Worm (Caenorhabditis elegans): Measurements from ENCODE around the gene F29G6.1.

F29G6.1 gene

ce11 chrX:11465215-11465614, 36.9 kb upstream of the F29G6.1 start, which contains the start of gene lin-14 (continued):
- TF ChIP-seq F26F4.8 (GFP tag; conservative IDR thresholded peaks at IDR 0.05) = no peak
- no peak for TF ChIP-seq jun-1 (tag; optimal IDR thresholded peaks at IDR 0.05)

- peak; percentile 72 for TF ChIP-seq php-3 (GFP tag; IDR thresholded peaks at IDR 0.05)
- TF ChIP-seq mes-2 (tag; optimal IDR thresholded peaks at IDR 0.05; ENCODE audit: poor library complexity, severe bottlenecking) = peak; percentile 11
- no peak for TF ChIP-seq egl-43 (GFP tag; IDR thresholded peaks at IDR 0.05)
- peak; percentile 22 for TF ChIP-seq dve-1 (tag; optimal IDR thresholded peaks at IDR 0.05; ENCODE audit: insufficient read depth)
- TF ChIP-seq dmd-6 (GFP tag; IDR thresholded peaks at IDR 0.05) = peak; percentile 61
- TF ChIP-seq nhr-28 (tag; optimal IDR thresholded peaks at IDR 0.05) = peak; percentile 53
- TF ChIP-seq hif-1 (tag; optimal IDR thresholded peaks at IDR 0.05) = no peak
- TF ChIP-seq daf-16 (GFP tag; optimal IDR thresholded peaks at IDR 0.05) = no peak
- TF ChIP-seq daf-16 (tag; optimal IDR thresholded peaks at IDR 0.05) = no peak
- TF ChIP-seq pqm-1 (tag; optimal IDR thresholded peaks at IDR 0.05) = peak; percentile 41
- TF ChIP-seq pha-4 (GFP tag; IDR thresholded peaks at IDR 0.05) = no peak
- peak; percentile 56 for TF ChIP-seq pha-4 (tag; optimal IDR thresholded peaks at IDR 0.05)
Observed at ce11 chrX:11466444-11467319, 35.4 kb upstream of the F29G6.1 start.

ce11 chrX:11467320-11467732, 34.7 kb upstream of the F29G6.1 start:
- TF ChIP-seq dve-1 (tag; optimal IDR thresholded peaks at IDR 0.05; ENCODE audit: insufficient read depth) = peak; percentile 7
- TF ChIP-seq cey-2 (tag; optimal IDR thresholded peaks at IDR 0.05; ENCODE audit: borderline replicate concordance, insufficient read depth) = no peak
- no peak for TF ChIP-seq nhr-76 (tag; optimal IDR thresholded peaks at IDR 0.05)
- TF ChIP-seq mes-2 (tag; optimal IDR thresholded peaks at IDR 0.05; ENCODE audit: poor library complexity, severe bottlenecking) = peak; percentile 55
- peak; percentile 9 for TF ChIP-seq nhr-6 (tag; optimal IDR thresholded peaks at IDR 0.05)
- peak; percentile 89 for TF ChIP-seq mep-1 (tag; optimal IDR thresholded peaks at IDR 0.05)
- peak; percentile 67 for TF ChIP-seq set-16 (GFP tag; IDR thresholded peaks at IDR 0.05)
- 0 out of 2 replicates have a peak, but pooled peaks have one; percentile 19 for TF ChIP-seq lin-38 (GFP tag; IDR thresholded peaks at IDR 0.05)
- TF ChIP-seq nhr-25 (tag; optimal IDR thresholded peaks at IDR 0.05; ENCODE audit: borderline replicate concordance, insufficient read depth) = no peak
- TF ChIP-seq F26F4.8 (GFP tag; conservative IDR thresholded peaks at IDR 0.05) = no peak
- TF ChIP-seq R02D3.7 (tag; optimal IDR thresholded peaks at IDR 0.05) = no peak
- TF ChIP-seq hmg-1.1 (GFP tag; IDR thresholded peaks at IDR 0.05) = peak; percentile 82
- TF ChIP-seq dmd-6 (GFP tag; IDR thresholded peaks at IDR 0.05) = no peak
- TF ChIP-seq fkh-10 (GFP tag; optimal IDR thresholded peaks at IDR 0.05) = peak; percentile 90
- no peak for TF ChIP-seq ceh-82 (tag; optimal IDR thresholded peaks at IDR 0.05)
- no peak for TF ChIP-seq Y5F2A.4 (GFP tag; optimal IDR thresholded peaks at IDR 0.05)
- TF ChIP-seq mxl-3 (GFP tag; optimal IDR thresholded peaks at IDR 0.05) = peak; percentile 65
- peak; percentile 90 for TF ChIP-seq hlh-30 (tag; optimal IDR thresholded peaks at IDR 0.05; ENCODE audit: insufficient read depth)
- peak; percentile 95 for TF ChIP-seq aha-1 (tag)
- no peak for TF ChIP-seq ces-1 (GFP tag; optimal IDR thresholded peaks at IDR 0.05)
- TF ChIP-seq pha-4 (GFP tag; IDR thresholded peaks at IDR 0.05) = peak; percentile 44; the same call in 1 of the 2 replicates
- TF ChIP-seq pha-4 (tag; optimal IDR thresholded peaks at IDR 0.05) = no peak
- TF ChIP-seq ZK337.2 (GFP tag; IDR thresholded peaks at IDR 0.05) = 0 out of 2 replicates have a peak, but pooled peaks have one; percentile 5
- peak; percentile 34; the same call in 1 of the 2 replicates for TF ChIP-seq egl-43 (GFP tag; IDR thresholded peaks at IDR 0.05)
- peak in 1 of 2 experiments; percentile 15 for TF ChIP-seq daf-16 (GFP tag; optimal IDR thresholded peaks at IDR 0.05)
- TF ChIP-seq daf-16 (tag; optimal IDR thresholded peaks at IDR 0.05) = no peak
- TF ChIP-seq spr-1 (tag; optimal IDR thresholded peaks at IDR 0.05) = peak; percentile 21
- peak; percentile 32 for TF ChIP-seq ceh-32 (tag; optimal IDR thresholded peaks at IDR 0.05; ENCODE audit: poor library complexity)
- peak; percentile 61 for TF ChIP-seq ama-1 (optimal IDR thresholded peaks at IDR 0.05)
- peak in 1 of 2 experiments; percentile 70 for TF ChIP-seq hif-1 (tag; optimal IDR thresholded peaks at IDR 0.05)
- 0 out of 2 replicates have a peak, but pooled peaks have one; percentile 41 for TF ChIP-seq arid-1 (GFP tag; conservative IDR thresholded peaks at IDR 0.05)
- TF ChIP-seq mdl-1 (tag; optimal IDR thresholded peaks at IDR 0.05) = peak; percentile 48 to 92
- peak; percentile 35 for TF ChIP-seq lin-13 (GFP tag; optimal IDR thresholded peaks at IDR 0.05)
- TF ChIP-seq aly-2 (tag; optimal IDR thresholded peaks at IDR 0.05) = no peak
- no peak for TF ChIP-seq nhr-10 (tag; optimal IDR thresholded peaks at IDR 0.05)
- peak; percentile 59 for TF ChIP-seq nhr-11 (tag; optimal IDR thresholded peaks at IDR 0.05)
- peak; percentile 80 for TF ChIP-seq ctbp-1 (GFP tag; IDR thresholded peaks at IDR 0.05)
- peak; percentile 66 for TF ChIP-seq F37D6.2 (tag; optimal IDR thresholded peaks at IDR 0.05)

Data from whole organism, L4 larva.